Worm (Caenorhabditis elegans) whole organism, young adult: Measurements from ENCODE around the gene C50H2.7.
A peak's percentile ranks its signal among the peaks of the same experiment; 100 is the strongest.

Source experiments
- B0035.1 ChIP-seq: sonication (generic microtip); optimal IDR thresholded peaks from 2 replicates; lab custom pipeline; 2016; ENCODE audit warnings: missing genetic modification characterization, mild to moderate bottlenecking, missing compliant biosample characterization, missing genotype, missing genetic modification reagents
- C06A6.2 ChIP-seq: fragments of 200-800 bp; sonication (Bioruptor generic); conservative IDR thresholded peaks from 2 replicates; pipeline ENCODE4 v1.3.6; 2022; ENCODE audit warnings: missing genetic modification characterization, missing compliant biosample characterization
- C17E4.6 ChIP-seq: fragments of 200-800 bp; sonication (Bioruptor generic); IDR thresholded peaks from 2 replicates; pipeline ENCODE4 v1.3.6; 2022; ENCODE audit warnings: missing genetic modification reagents, missing genetic modification characterization, missing compliant biosample characterization
- D2030.7 ChIP-seq: fragments of 200-800 bp; sonication (Bioruptor generic); IDR thresholded peaks from 2 replicates; pipeline ENCODE4 v1.3.6; 2022; ENCODE audit warnings: missing genetic modification reagents, missing genetic modification characterization, missing compliant biosample characterization
- F37B4.10 ChIP-seq: fragments of 200-800 bp; sonication (Bioruptor generic); IDR thresholded peaks from 2 replicates; pipeline ENCODE4 v1.3.6; 2022; ENCODE audit warnings: missing genetic modification characterization, missing compliant biosample characterization
- K12H6.12 ChIP-seq: fragments of 200-800 bp; sonication (Bioruptor generic); optimal IDR thresholded peaks from 2 replicates; lab custom pipeline; 2018; ENCODE audit warnings: mild to moderate bottlenecking, missing genetic modification characterization, missing compliant biosample characterization
- Y53G8AR.9 ChIP-seq: fragments of 200-800 bp; sonication (Bioruptor generic); conservative IDR thresholded peaks from 2 replicates; pipeline ENCODE4 v1.3.6; 2022; ENCODE audit warnings: missing genetic modification reagents, missing genetic modification characterization, missing compliant biosample characterization
- Y95B8A.8 ChIP-seq: fragments of 200-800 bp; sonication (Bioruptor generic); IDR thresholded peaks from 2 replicates; pipeline ENCODE4 v1.3.6; 2022; ENCODE audit warnings: missing genetic modification reagents, missing genetic modification characterization, missing compliant biosample characterization
- akir-1 ChIP-seq: fragments of 200-800 bp; sonication (Bioruptor generic); optimal IDR thresholded peaks from 2 replicates; lab custom pipeline; 2018; ENCODE audit warnings: mild to moderate bottlenecking, missing genetic modification characterization, moderate library complexity, missing compliant biosample characterization
- bed-1 ChIP-seq: fragments of 200-800 bp; sonication (Bioruptor generic); IDR thresholded peaks from 2 replicates; pipeline ENCODE4 v1.3.6; 2022; ENCODE audit warnings: missing genetic modification reagents, missing genetic modification characterization, missing compliant biosample characterization
- ceh-40 ChIP-seq: fragments of 200-800 bp; sonication (Bioruptor generic); IDR thresholded peaks from 2 replicates; pipeline ENCODE4 v1.3.6; 2022; ENCODE audit warnings: missing genetic modification characterization, missing compliant biosample characterization
- ceh-58 ChIP-seq: fragments of 200-800 bp; sonication (Bioruptor generic); IDR thresholded peaks from 2 replicates; pipeline ENCODE4 v1.3.6; 2022; ENCODE audit warnings: missing genetic modification characterization, missing compliant biosample characterization
- ceh-91 ChIP-seq: fragments of 200-800 bp; sonication (Bioruptor generic); IDR thresholded peaks from 2 replicates; pipeline ENCODE4 v1.3.6; 2022; ENCODE audit warnings: missing genetic modification reagents, missing genetic modification characterization, missing compliant biosample characterization
- die-1 ChIP-seq: sonication (generic microtip); optimal IDR thresholded peaks from 2 replicates; lab custom pipeline; 2016; ENCODE audit warnings: missing genotype, mild to moderate bottlenecking, missing genetic modification characterization, missing compliant biosample characterization
- dox-1 ChIP-seq: fragments of 200-800 bp; sonication (Bioruptor generic); IDR thresholded peaks from 2 replicates; pipeline ENCODE4 v1.3.6; 2022; ENCODE audit warnings: missing genetic modification reagents, missing genetic modification characterization, missing compliant biosample characterization
- egl-18 ChIP-seq: fragments of 200-800 bp; sonication (Bioruptor generic); IDR thresholded peaks from 2 replicates; pipeline ENCODE4 v1.3.6; 2022; ENCODE audit warnings: missing genetic modification reagents, missing genetic modification characterization, missing compliant biosample characterization
- ets-4 ChIP-seq: fragments of 200-800 bp; sonication (Bioruptor generic); optimal IDR thresholded peaks from 2 replicates; lab custom pipeline; 2018; ENCODE audit warnings: mild to moderate bottlenecking, missing genetic modification characterization, missing compliant biosample characterization
- fkh-3 ChIP-seq: sonication (generic microtip); optimal IDR thresholded peaks from 2 replicates; lab custom pipeline; 2016; ENCODE audit warnings: mild to moderate bottlenecking, missing genetic modification characterization, missing compliant biosample characterization
- madf-10 ChIP-seq: sonication (generic microtip); optimal IDR thresholded peaks from 2 replicates; lab custom pipeline; 2016; ENCODE audit warnings: mild to moderate bottlenecking, missing genetic modification characterization, missing compliant biosample characterization
- madf-6 ChIP-seq: fragments of 200-800 bp; sonication (Bioruptor generic); IDR thresholded peaks from 2 replicates; pipeline ENCODE4 v1.3.6; 2022; ENCODE audit warnings: missing genetic modification reagents, missing genetic modification characterization, missing compliant biosample characterization
- mel-28 ChIP-seq: sonication (generic microtip); optimal IDR thresholded peaks from 2 replicates; lab custom pipeline; 2016; ENCODE audit warnings: borderline replicate concordance, mild to moderate bottlenecking, missing genetic modification characterization, missing compliant biosample characterization
- nfyb-1 ChIP-seq: fragments of 200-800 bp; sonication (Bioruptor generic); IDR thresholded peaks from 2 replicates; pipeline ENCODE4 v1.3.6; 2022; ENCODE audit warnings: missing genetic modification reagents, missing genetic modification characterization, missing compliant biosample characterization
- nhr-80 ChIP-seq: sonication (generic microtip); optimal IDR thresholded peaks from 2 replicates; lab custom pipeline; 2016; ENCODE audit warnings: missing genetic modification characterization, missing compliant biosample characterization
- rcor-1 ChIP-seq: fragments of 200-800 bp; sonication (Bioruptor generic); IDR thresholded peaks from 2 replicates; pipeline ENCODE4 v1.3.6; 2022; ENCODE audit warnings: missing genetic modification reagents, missing genetic modification characterization, missing compliant biosample characterization
- rec-8 ChIP-seq, 2 experiments: sonication (generic microtip); optimal IDR thresholded peaks; 2 replicates each; lab custom pipeline; 2016; ENCODE audit warnings: mild to moderate bottlenecking in 2 of 2, missing genetic modification characterization in 2 of 2, missing genetic modification reagents in 2 of 2, missing genotype in 2 of 2, missing biosample characterization in 1 of 2, missing compliant biosample characterization in 1 of 2, moderate library complexity in 1 of 2
- repo-1 ChIP-seq: sonication (generic microtip); optimal IDR thresholded peaks from 2 replicates; lab custom pipeline; 2017; ENCODE audit warnings: mild to moderate bottlenecking, missing genetic modification characterization, missing compliant biosample characterization
- snpc-4 ChIP-seq, 5 experiments: fragments of 150-350 bp in 1 of 5; sonication (generic microtip) in 4 of 5; optimal IDR thresholded peaks; 2 replicates each; lab custom pipeline; 2014 to 2018; ENCODE audit warnings: missing genetic modification characterization in 5 of 5, missing biosample characterization in 3 of 5, antibody characterized with exemption in 2 of 5, mild to moderate bottlenecking in 2 of 5, missing compliant biosample characterization in 2 of 5, missing genotype in 2 of 5, moderate library complexity in 2 of 5, missing genetic modification reagents in 1 of 5
- zim-3 ChIP-seq: sonication (generic microtip); optimal IDR thresholded peaks from 2 replicates; lab custom pipeline; 2017; ENCODE audit warnings: mild to moderate bottlenecking, missing genetic modification characterization, moderate library complexity, missing compliant biosample characterization
- ztf-18 ChIP-seq: sonication (generic microtip); optimal IDR thresholded peaks from 2 replicates; lab custom pipeline; 2016; ENCODE audit warnings: missing genotype, mild to moderate bottlenecking, missing genetic modification characterization, missing compliant biosample characterization
- ztf-25 ChIP-seq: fragments of 200-800 bp; sonication (Bioruptor generic); IDR thresholded peaks from 2 replicates; pipeline ENCODE4 v1.3.6; 2022; ENCODE audit warnings: missing genetic modification reagents, missing genetic modification characterization, missing compliant biosample characterization
- ztf-26 ChIP-seq: sonication (generic microtip); optimal IDR thresholded peaks from 2 replicates; lab custom pipeline; 2017; ENCODE audit warnings: missing genetic modification characterization, missing compliant biosample characterization
- ztf-3 ChIP-seq: fragments of 200-800 bp; sonication (Bioruptor generic); optimal IDR thresholded peaks from 2 replicates; lab custom pipeline; 2018; ENCODE audit warnings: mild to moderate bottlenecking, missing genetic modification characterization, missing compliant biosample characterization

Gene C50H2.7

ce11 chrV:9944093-9944492, 21.5 kb downstream of the C50H2.7 start, which contains the start of gene sre-28:
TSS of gene sre-28 (plus strand) at chrV:9944393.
- no peak for TF ChIP-seq C06A6.2 (GFP tag; lab: Robert Waterston, UW)
- no peak for TF ChIP-seq D2030.7 (GFP tag; lab: Robert Waterston, UW)
- no peak for TF ChIP-seq mel-28 (tag; lab: Kevin White, UChicago)
- TF ChIP-seq zim-3 (tag; lab: Kevin White, UChicago): no peak
- no peak for TF ChIP-seq fkh-3
- TF ChIP-seq K12H6.12 (tag; lab: Kevin White, UChicago): no peak
- no peak for TF ChIP-seq die-1 (tag; lab: Kevin White, UChicago)
- TF ChIP-seq egl-18 (GFP tag; lab: Robert Waterston, UW): no peak
- no peak for TF ChIP-seq C17E4.6 (GFP tag; lab: Robert Waterston, UW)
- no peak for TF ChIP-seq ceh-91

- TF ChIP-seq ztf-18: no peak
- no peak for TF ChIP-seq snpc-4 (GFP tag; optimal IDR thresholded peaks at IDR 0.05; lab: Kevin White, UChicago)
- TF ChIP-seq snpc-4 (tag; optimal IDR thresholded peaks at IDR 0.05; lab: Kevin White, UChicago): no peak
- no peak for TF ChIP-seq ceh-40 (GFP tag; lab: Robert Waterston, UW)
- no peak for TF ChIP-seq C06A6.2 (GFP tag; lab: Robert Waterston, UW)
- no peak for TF ChIP-seq ceh-58 (GFP tag; lab: Robert Waterston, UW)
- no peak for TF ChIP-seq ztf-26 (tag; lab: Kevin White, UChicago)
- no peak for TF ChIP-seq akir-1 (GFP tag; lab: Kevin White, UChicago)
- no peak for TF ChIP-seq repo-1 (tag; lab: Kevin White, UChicago)
- TF ChIP-seq nfyb-1 (GFP tag; lab: Robert Waterston, UW): no peak
- TF ChIP-seq ets-4 (GFP tag; lab: Kevin White, UChicago): no peak
- no peak for TF ChIP-seq madf-6 (GFP tag; lab: Robert Waterston, UW)
- TF ChIP-seq madf-10 (tag; lab: Kevin White, UChicago): no peak
- TF ChIP-seq rcor-1 (GFP tag; lab: Robert Waterston, UW): no peak
- TF ChIP-seq Y95B8A.8 (GFP tag; lab: Robert Waterston, UW): no peak
- TF ChIP-seq F37B4.10: no peak
- TF ChIP-seq ztf-3 (GFP tag; lab: Kevin White, UChicago): no peak
- TF ChIP-seq K12H6.12 (tag; lab: Kevin White, UChicago): no peak
These were observed 26.3 kb downstream of the C50H2.7 start, which contains the start of gene nlp-58 for ce11 chrV:9948840-9949239. TSS of gene nlp-58 (minus strand) at chrV:9948940.

- peak; percentile 69 for TF ChIP-seq nhr-80 (tag; lab: Kevin White, UChicago)
- TF ChIP-seq egl-18 (GFP tag; lab: Robert Waterston, UW): no peak
These were observed 28.3 kb downstream of the C50H2.7 start, which contains the start of gene ttr-46 for ce11 chrV:9950861-9951260. TSS of gene ttr-46 (plus strand) at chrV:9951233.

ce11 chrV:9952396-9952795, 29.8 kb downstream of the C50H2.7 start, which contains the start of gene mam-5:
TSS of gene mam-5 (plus strand) at chrV:9952699.
- no peak for TF ChIP-seq dox-1 (GFP tag; lab: Robert Waterston, UW)
- TF ChIP-seq B0035.1 (tag; lab: Kevin White, UChicago): no peak
- no peak for TF ChIP-seq bed-1
- TF ChIP-seq ztf-25 (GFP tag; lab: Robert Waterston, UW): no peak
- no peak for TF ChIP-seq C06A6.2 (GFP tag; lab: Robert Waterston, UW)
- no peak for TF ChIP-seq F37B4.10
- no peak for TF ChIP-seq rec-8 (tag; optimal IDR thresholded peaks at IDR 0.05; lab: Kevin White, UChicago)
- no peak for TF ChIP-seq Y53G8AR.9 (GFP tag; lab: Robert Waterston, UW)
